Fruit fly (Drosophila melanogaster): Measurements from ENCODE around the gene CG32814.

Gene CG32814

DNA sequence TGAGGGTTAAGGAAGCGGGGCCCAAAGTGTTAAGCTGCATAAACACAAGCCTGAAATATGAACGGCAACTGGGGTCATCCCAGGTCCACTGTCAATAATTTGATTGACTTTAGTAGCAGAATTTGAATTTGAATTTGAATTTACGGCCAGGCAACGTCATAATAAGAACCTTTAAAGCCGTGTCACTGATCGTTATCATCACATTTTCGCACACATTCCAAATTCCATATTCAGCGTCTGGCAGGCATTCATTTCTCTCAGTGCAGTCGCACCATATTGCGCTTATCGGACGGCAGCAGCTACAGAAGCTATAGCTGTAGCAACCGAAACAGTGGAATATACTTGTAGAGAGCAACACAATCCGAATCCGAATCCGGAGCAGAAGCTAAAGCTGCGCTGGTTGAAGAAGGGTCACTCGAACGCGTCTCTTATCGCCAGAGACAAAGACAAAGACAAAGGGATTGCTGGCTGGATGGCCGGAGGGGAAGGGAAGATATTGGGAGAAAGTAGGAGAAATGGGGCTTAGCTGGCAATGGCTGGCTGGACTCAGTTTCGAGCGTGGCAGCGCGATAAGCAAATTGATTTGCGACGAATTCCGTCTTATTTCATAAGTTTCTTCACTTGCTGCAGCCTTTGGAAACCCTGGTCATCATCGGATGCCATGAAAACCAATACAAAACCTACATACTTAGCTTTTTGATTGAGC is 26.3 kb upstream of the CG32814 start (continued):
- no peak for TF ChIP-seq Hey (tag; optimal IDR thresholded peaks at IDR 0.05)
- no peak for TF ChIP-seq CG18011 (GFP tag; optimal IDR thresholded peaks at IDR 0.05)
- no peak for TF ChIP-seq Hand (GFP tag; optimal IDR thresholded peaks at IDR 0.05)
- TF ChIP-seq CG10274 (GFP tag; optimal IDR thresholded peaks at IDR 0.05): no peak
- no peak for TF ChIP-seq cato (GFP tag; optimal IDR thresholded peaks at IDR 0.05; ENCODE audit: borderline replicate concordance)
- no peak for TF ChIP-seq Sin3A (optimal IDR thresholded peaks at IDR 0.05)
- TF ChIP-seq Xbp1 (GFP tag; optimal IDR thresholded peaks at IDR 0.05): peak; percentile 43
- TF ChIP-seq CG7745 (tag; optimal IDR thresholded peaks at IDR 0.05): no peak
- peak; percentile 48 for TF ChIP-seq zen (tag; optimal IDR thresholded peaks at IDR 0.05)
- TF ChIP-seq CG11504 (tag; optimal IDR thresholded peaks at IDR 0.05): peak; percentile 67
- no peak for TF ChIP-seq CTCF (GFP tag; optimal IDR thresholded peaks at IDR 0.05)
- TF ChIP-seq HmgZ (tag; optimal IDR thresholded peaks at IDR 0.05): no peak
- peak; percentile 19 for TF ChIP-seq CG6813 (GFP tag; optimal IDR thresholded peaks at IDR 0.05)
- peak; percentile 13 for TF ChIP-seq chn (GFP tag; optimal IDR thresholded peaks at IDR 0.05)
- TF ChIP-seq CG12659 (GFP tag; optimal IDR thresholded peaks at IDR 0.05): peak; percentile 3
- TF ChIP-seq CG10543 (GFP tag; optimal IDR thresholded peaks at IDR 0.05): no peak
- TF ChIP-seq slp2 (GFP tag; optimal IDR thresholded peaks at IDR 0.05): no peak
- TF ChIP-seq CG8765 (GFP tag; IDR thresholded peaks at IDR 0.05): peak; percentile 51; the same call in 1 of the 2 replicates
- peak; percentile 47 for TF ChIP-seq CG6254 (GFP tag; optimal IDR thresholded peaks at IDR 0.05)
- TF ChIP-seq dm (GFP tag; optimal IDR thresholded peaks at IDR 0.05): no peak
- peak; percentile 43; the same call in 1 of the 2 replicates for TF ChIP-seq CG14441 (GFP tag; IDR thresholded peaks at IDR 0.05)
- TF ChIP-seq CG9727 (GFP tag; optimal IDR thresholded peaks at IDR 0.05): peak; percentile 40
- TF ChIP-seq CG17829 (tag; optimal IDR thresholded peaks at IDR 0.05): peak; percentile 29
- TF ChIP-seq CG12104 (GFP tag; optimal IDR thresholded peaks at IDR 0.05): no peak
- peak; percentile 49 for TF ChIP-seq CG32772 (GFP tag; IDR thresholded peaks at IDR 0.05)
- TF ChIP-seq CG8944 (GFP tag; optimal IDR thresholded peaks at IDR 0.05): peak; percentile 24
- TF ChIP-seq slbo (GFP tag; IDR thresholded peaks at IDR 0.05): peak; percentile 49
- peak; percentile 9 for TF ChIP-seq lbe (GFP tag; optimal IDR thresholded peaks at IDR 0.05)
- no peak for TF ChIP-seq CG10147 (GFP tag; optimal IDR thresholded peaks at IDR 0.05)
- TF ChIP-seq hb (GFP tag; IDR thresholded peaks at IDR 0.05; ENCODE audit: partially characterized antibody): no peak
- TF ChIP-seq gfzf (GFP tag; optimal IDR thresholded peaks at IDR 0.05): no peak
- TF ChIP-seq Dip3 (GFP tag; optimal IDR thresholded peaks at IDR 0.05): no peak
- TF ChIP-seq jigr1 (GFP tag; IDR thresholded peaks at IDR 0.05): no peak
- TF ChIP-seq row (GFP tag; IDR thresholded peaks at IDR 0.05): peak; percentile 48; the same call in 2 of the 3 replicates
- no peak for TF ChIP-seq Dref (GFP tag; IDR thresholded peaks at IDR 0.05)
- peak; percentile 2 for TF ChIP-seq Chrac-16 (GFP tag; optimal IDR thresholded peaks at IDR 0.05)
- TF ChIP-seq CG14667 (GFP tag; IDR thresholded peaks at IDR 0.05): peak; percentile 42
- no peak for TF ChIP-seq CG16779 (GFP tag; IDR thresholded peaks at IDR 0.05)
- peak; percentile 16 for TF ChIP-seq CG10267 (tag; optimal IDR thresholded peaks at IDR 0.05)
- peak; percentile 10 for TF ChIP-seq Myb (GFP tag; optimal IDR thresholded peaks at IDR 0.05)
- TF ChIP-seq Blimp-1 (GFP tag; optimal IDR thresholded peaks at IDR 0.05): peak; percentile 53
- peak; percentile 50 for TF ChIP-seq CG30403 (GFP tag; optimal IDR thresholded peaks at IDR 0.05)
- peak; percentile 13 for TF ChIP-seq ewg (GFP tag; optimal IDR thresholded peaks at IDR 0.05)
- TF ChIP-seq CG12391 (tag; optimal IDR thresholded peaks at IDR 0.05): peak; percentile 23
- no peak for TF ChIP-seq yki (optimal IDR thresholded peaks at IDR 0.05)
- TF ChIP-seq ap (GFP tag; IDR thresholded peaks at IDR 0.05): 0 out of 2 replicates have a peak, but pooled peaks have one; percentile 23
- peak; percentile 28; the same call in 1 of the 2 replicates for TF ChIP-seq CG32532 (GFP tag; IDR thresholded peaks at IDR 0.05)
- peak; percentile 52 for TF ChIP-seq dmrt11E (tag; optimal IDR thresholded peaks at IDR 0.05)
- 0 out of 3 replicates have a peak, but pooled peaks have one; percentile 10 for TF ChIP-seq otp (GFP tag; IDR thresholded peaks at IDR 0.05)
- peak; percentile 40; the same call in 1 of the 2 replicates for TF ChIP-seq onecut (GFP tag; IDR thresholded peaks at IDR 0.05)

Data from whole organism, embryonic.